Worm (Caenorhabditis elegans) whole organism, mixed stage, embryonic: ENCODE results near the gene phf-15.
"Not testable (repeated sequence)": the region's sequence is repeated elsewhere in the genome, so short reads cannot be mapped to it uniquely, and the experiment has no call there.

Source experiments
- M03D4.4 ChIP-seq: sonication (generic microtip); optimal IDR thresholded peaks from 2 replicates; lab custom pipeline; 2017; ENCODE audit warnings: mild to moderate bottlenecking, missing genetic modification characterization, missing compliant biosample characterization
- bed-3 ChIP-seq: fragments of 200-800 bp; sonication (Bioruptor generic); optimal IDR thresholded peaks from 3 replicates; lab custom pipeline; 2018; ENCODE audit warnings: mild to moderate bottlenecking, missing genetic modification characterization, moderate library complexity, missing compliant biosample characterization
- blmp-1 ChIP-seq: fragments of 150-350 bp; optimal IDR thresholded peaks from 2 replicates; lab custom pipeline; 2014; ENCODE audit warnings: missing biosample characterization, missing genetic modification characterization
- ceh-39 ChIP-seq: fragments of 150-350 bp; optimal IDR thresholded peaks from 2 replicates; lab custom pipeline; 2014; ENCODE audit warnings: missing biosample characterization, missing genetic modification characterization
- ceh-43 ChIP-seq: fragments of 200-800 bp; sonication (Bioruptor generic); optimal IDR thresholded peaks from 2 replicates; lab custom pipeline; 2018; ENCODE audit warnings: mild to moderate bottlenecking, missing genetic modification characterization, moderate library complexity, missing compliant biosample characterization
- ces-1 ChIP-seq: fragments of 150-350 bp; optimal IDR thresholded peaks from 2 replicates; lab custom pipeline; 2014; ENCODE audit warnings: missing biosample characterization, missing genetic modification reagents, missing genetic modification characterization
- cnd-1 ChIP-seq: fragments of 200-800 bp; sonication (Bioruptor generic); optimal IDR thresholded peaks from 2 replicates; lab custom pipeline; 2018; ENCODE audit warnings: mild to moderate bottlenecking, missing genetic modification characterization, missing compliant biosample characterization
- drap-1 ChIP-seq: fragments of 200-800 bp; sonication (Bioruptor generic); optimal IDR thresholded peaks from 3 replicates; lab custom pipeline; 2018; ENCODE audit warnings: mild to moderate bottlenecking, missing genetic modification characterization, missing compliant biosample characterization
- elt-1 ChIP-seq: sonication (generic microtip); optimal IDR thresholded peaks from 2 replicates; lab custom pipeline; 2017; ENCODE audit warnings: missing genetic modification characterization, mild to moderate bottlenecking, missing compliant biosample characterization, antibody characterized with exemption, moderate library complexity, borderline replicate concordance; ENCODE audit not compliant: insufficient read depth
- elt-3 ChIP-seq: fragments of 150-350 bp; optimal IDR thresholded peaks from 2 replicates; lab custom pipeline; 2014; ENCODE audit warnings: missing biosample characterization, missing genetic modification characterization
- flh-1 ChIP-seq: fragments of 200-800 bp; sonication (Bioruptor generic); optimal IDR thresholded peaks from 2 replicates; lab custom pipeline; 2018; ENCODE audit warnings: mild to moderate bottlenecking, missing genetic modification characterization, moderate library complexity, missing compliant biosample characterization
- ham-2 ChIP-seq: fragments of 200-800 bp; sonication (Bioruptor generic); optimal IDR thresholded peaks from 2 replicates; lab custom pipeline; 2018; ENCODE audit warnings: mild to moderate bottlenecking, missing genetic modification characterization, missing compliant biosample characterization
- hlh-1 ChIP-seq: fragments of 150-350 bp; optimal IDR thresholded peaks from 2 replicates; lab custom pipeline; 2014; ENCODE audit warnings: missing biosample characterization, missing genetic modification reagents, missing genetic modification characterization
- lin-13 ChIP-seq: fragments of 150-350 bp; optimal IDR thresholded peaks from 2 replicates; lab custom pipeline; 2014; ENCODE audit warnings: missing biosample characterization, missing genetic modification characterization
- lin-32 ChIP-seq: fragments of 200-800 bp; sonication (Bioruptor generic); optimal IDR thresholded peaks from 2 replicates; lab custom pipeline; 2018; ENCODE audit warnings: mild to moderate bottlenecking, missing genetic modification characterization, missing compliant biosample characterization
- lsy-2 ChIP-seq: fragments of 150-350 bp; optimal IDR thresholded peaks from 2 replicates; lab custom pipeline; 2014; ENCODE audit warnings: missing biosample characterization, missing genetic modification characterization
- mep-1 ChIP-seq: fragments of 150-350 bp; optimal IDR thresholded peaks from 2 replicates; lab custom pipeline; 2017; ENCODE audit warnings: missing biosample characterization, missing genetic modification reagents, missing genetic modification characterization, inconsistent platforms
- mls-2 ChIP-seq: sonication (generic microtip); optimal IDR thresholded peaks from 2 replicates; lab custom pipeline; 2016; ENCODE audit warnings: mild to moderate bottlenecking, missing genetic modification characterization, moderate library complexity, missing compliant biosample characterization
- nhr-12 ChIP-seq: fragments of 150-350 bp; optimal IDR thresholded peaks from 2 replicates; lab custom pipeline; 2014; ENCODE audit warnings: missing biosample characterization, missing genetic modification characterization
- nhr-2 ChIP-seq: fragments of 150-350 bp; optimal IDR thresholded peaks from 2 replicates; lab custom pipeline; 2014; ENCODE audit warnings: missing biosample characterization, missing genetic modification characterization
- nhr-237 ChIP-seq: fragments of 150-350 bp; optimal IDR thresholded peaks from 2 replicates; lab custom pipeline; 2014; ENCODE audit warnings: missing biosample characterization, missing genetic modification characterization
- nhr-28 ChIP-seq: fragments of 150-350 bp; optimal IDR thresholded peaks from 2 replicates; lab custom pipeline; 2014; ENCODE audit warnings: missing biosample characterization, missing genetic modification characterization
- pha-4 ChIP-seq: fragments of 150-350 bp; optimal IDR thresholded peaks from 2 replicates; lab custom pipeline; 2018; ENCODE audit warnings: missing biosample characterization, missing genetic modification reagents, missing genetic modification characterization
- sem-2 ChIP-seq: fragments of 200-800 bp; sonication (Bioruptor generic); optimal IDR thresholded peaks from 2 replicates; lab custom pipeline; 2018; ENCODE audit warnings: mild to moderate bottlenecking, missing genetic modification characterization, missing compliant biosample characterization
- snpc-4 ChIP-seq: fragments of 150-350 bp; optimal IDR thresholded peaks from 2 replicates; lab custom pipeline; 2014; ENCODE audit warnings: missing biosample characterization, missing genetic modification characterization
- sptf-1 ChIP-seq: sonication (generic microtip); optimal IDR thresholded peaks from 2 replicates; lab custom pipeline; 2017; ENCODE audit warnings: mild to moderate bottlenecking, missing genetic modification characterization, moderate library complexity, missing compliant biosample characterization
- unc-120 ChIP-seq: sonication (generic microtip); optimal IDR thresholded peaks from 2 replicates; lab custom pipeline; 2017; ENCODE audit warnings: missing genetic modification characterization, missing compliant biosample characterization; ENCODE audit not compliant: poor library complexity, severe bottlenecking
- unc-39 ChIP-seq: fragments of 150-350 bp; optimal IDR thresholded peaks from 2 replicates; lab custom pipeline; 2014; ENCODE audit warnings: missing biosample characterization, missing genetic modification characterization
- unc-62 ChIP-seq: fragments of 150-350 bp; optimal IDR thresholded peaks from 2 replicates; lab custom pipeline; 2014; ENCODE audit warnings: missing biosample characterization, missing genetic modification reagents, missing genetic modification characterization
- zip-8 ChIP-seq: fragments of 150-350 bp; optimal IDR thresholded peaks from 2 replicates; lab custom pipeline; 2014; ENCODE audit warnings: missing biosample characterization, missing genetic modification characterization
- ztf-11 ChIP-seq: fragments of 150-350 bp; optimal IDR thresholded peaks from 2 replicates; lab custom pipeline; 2014; ENCODE audit warnings: missing biosample characterization, missing genetic modification characterization

phf-15 gene

ce11 chrIII:3323906-3324305, 1.3 kb downstream of the phf-15 start:
- TF ChIP-seq ces-1 (GFP tag; lab: Kevin White, UChicago) (peak; percentile 67), nhr-12 (no peak), unc-62 (GFP tag; lab: Kevin White, UChicago) (peak; percentile 10), lin-13 (tag; lab: Kevin White, UChicago) (peak; percentile 72), elt-1 (tag; lab: Kevin White, UChicago) (no peak), unc-120 (tag; lab: Kevin White, UChicago) (no peak), nhr-237 (peak; percentile 19), sem-2 (no peak), pha-4 (tag; lab: Kevin White, UChicago) (peak; percentile 2), flh-1 (no peak), ceh-43 (no peak), ham-2 (GFP tag; lab: Kevin White, UChicago) (no peak), M03D4.4 (tag; lab: Kevin White, UChicago) (peak; percentile 8), bed-3 (GFP tag; lab: Kevin White, UChicago) (no peak), ceh-39 (tag; lab: Kevin White, UChicago) (peak; percentile 22), ztf-11 (tag; lab: Kevin White, UChicago) (no peak), lsy-2 (peak; percentile 51), hlh-1 (tag; lab: Kevin White, UChicago) (no peak), zip-8 (tag; lab: Kevin White, UChicago) (peak; percentile 82), nhr-28 (tag; lab: Kevin White, UChicago) (no peak), mep-1 (tag; lab: Kevin White, UChicago) (peak; percentile 56), nhr-2 (tag; lab: Kevin White, UChicago) (peak; percentile 4), cnd-1 (no peak)

ce11 chrIII:3329467-3329866, 6.8 kb downstream of the phf-15 start:
- no peak for TF ChIP-seq unc-62 (GFP tag; lab: Kevin White, UChicago)
- TF ChIP-seq, all 35 proteins: peak for 0

DNA sequence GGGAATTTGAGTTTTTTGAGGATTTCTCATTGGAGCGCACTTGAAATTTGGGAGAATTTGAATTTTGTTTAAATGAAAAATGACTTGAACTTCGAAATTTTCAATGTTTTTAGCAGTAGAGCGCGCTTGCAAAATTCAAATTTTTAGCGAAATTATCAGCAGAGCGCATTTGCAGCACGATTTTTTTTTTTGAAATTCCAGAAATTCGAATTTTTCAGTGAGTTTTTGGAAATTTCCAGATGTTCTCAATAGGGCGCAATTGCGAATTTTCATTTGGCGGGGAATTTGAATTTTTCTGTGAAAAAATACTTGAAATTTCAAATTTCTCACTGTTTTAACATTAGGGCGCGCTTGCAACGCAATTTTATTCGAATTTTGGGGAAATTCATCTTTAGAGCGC, 9.1 kb downstream of the phf-15 start:
- TF ChIP-seq drap-1 (GFP tag; lab: Kevin White, UChicago) (no peak), ceh-39 (tag; lab: Kevin White, UChicago) (no peak), mep-1 (tag; lab: Kevin White, UChicago) (no peak), snpc-4 (tag; lab: Kevin White, UChicago) (no peak), lsy-2 (no peak), ces-1 (GFP tag; lab: Kevin White, UChicago) (no peak), unc-62 (GFP tag; lab: Kevin White, UChicago) (no peak)
- TF ChIP-seq, all 35 proteins: peak for 0

DNA sequence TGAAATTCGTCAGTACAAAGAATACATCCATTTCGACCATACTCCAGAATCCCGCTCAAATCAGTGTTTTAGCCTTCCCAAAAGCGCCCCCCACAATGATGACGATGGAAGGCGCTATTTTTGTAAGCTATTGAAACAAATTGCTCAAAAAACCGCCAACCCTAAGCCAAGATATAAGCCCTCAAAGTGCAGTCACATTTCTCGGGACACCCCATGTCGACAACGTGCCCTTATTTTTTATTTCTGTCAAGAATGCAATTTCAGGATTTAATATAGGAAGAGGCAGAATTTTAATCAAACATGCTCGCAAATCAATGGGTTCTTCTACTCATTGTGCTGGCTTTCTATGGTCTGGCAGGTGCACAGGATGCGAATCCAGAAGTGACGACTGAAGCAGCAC, 10.1 kb downstream of the phf-15 start, which contains the start of gene Y53G8AR.1:
Gene Y53G8AR.1 (plus strand): TSS at position 301 of the 400 bp plus-strand sequence.
- not testable (repeated sequence) for TF ChIP-seq lin-32 (GFP tag; lab: Kevin White, UChicago); sptf-1; sem-2
- TF ChIP-seq, all 35 proteins: peak for 0; not testable (repeated sequence) for 35

DNA sequence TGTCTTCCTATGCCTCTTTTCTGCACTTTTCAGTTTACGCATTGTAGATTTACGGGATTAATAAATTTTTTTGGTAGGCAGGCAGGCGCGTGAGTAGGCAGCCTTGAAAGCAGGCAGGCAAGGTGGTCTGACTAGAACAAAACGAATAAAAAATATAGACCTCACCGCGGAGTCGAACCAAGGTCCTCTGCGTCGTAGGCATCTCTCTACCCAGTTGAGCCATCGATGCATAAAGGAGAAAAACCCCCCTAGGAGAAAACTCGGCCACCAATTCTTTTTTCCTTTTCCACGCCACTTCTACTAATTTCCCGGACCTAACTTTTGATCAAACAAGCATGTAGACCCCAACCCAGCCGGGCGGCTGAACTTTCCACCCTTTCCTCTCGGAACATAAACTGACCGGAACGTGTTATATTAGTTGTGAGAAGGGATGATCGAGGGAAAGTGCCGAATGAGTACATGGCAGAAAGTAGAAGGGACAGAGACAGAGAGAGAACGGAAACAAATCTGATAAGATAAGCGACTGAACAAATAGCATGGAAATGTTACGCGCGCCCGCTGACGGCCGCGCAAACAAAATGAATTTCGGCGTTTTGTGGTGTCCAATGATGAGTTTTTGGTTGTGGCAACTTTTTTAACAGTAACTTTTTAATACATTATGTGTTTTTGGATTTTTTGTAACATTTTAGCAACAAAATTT, 16.8 kb downstream of the phf-15 start:
- no peak for TF ChIP-seq ces-1 (GFP tag; lab: Kevin White, UChicago)
- no peak for TF ChIP-seq unc-39
- TF ChIP-seq nhr-237: no peak
- TF ChIP-seq sptf-1: no peak
- peak; percentile 63 for TF ChIP-seq blmp-1 (tag; lab: Kevin White, UChicago)
- no peak for TF ChIP-seq mls-2 (tag; lab: Kevin White, UChicago)
- no peak for TF ChIP-seq unc-120 (tag; lab: Kevin White, UChicago)
- TF ChIP-seq pha-4 (tag; lab: Kevin White, UChicago): peak; percentile 49
- peak; percentile 92 for TF ChIP-seq elt-3
- TF ChIP-seq M03D4.4 (tag; lab: Kevin White, UChicago): no peak
- TF ChIP-seq, all 35 proteins: peak for 3
